Worm (Caenorhabditis elegans): ENCODE measurements around the gene gcy-8.

DNA sequence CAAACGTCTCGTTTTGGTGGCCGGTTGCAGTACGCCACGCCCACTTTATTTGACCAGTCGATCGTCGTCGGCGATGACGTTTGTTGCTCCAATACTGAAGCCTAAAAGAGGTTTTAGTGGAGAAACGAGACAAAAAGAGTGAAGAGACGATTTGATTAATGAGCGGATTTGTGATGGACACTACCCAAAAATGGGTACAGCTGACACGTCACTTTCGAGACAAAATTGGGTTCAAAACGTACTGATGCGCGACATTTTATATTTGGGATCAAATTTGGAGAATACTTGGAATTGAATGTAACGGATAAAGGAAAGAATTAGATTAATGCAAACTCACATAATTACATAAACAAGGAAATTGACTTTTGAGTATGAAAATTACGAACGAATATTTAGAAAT, 30.5 kb upstream of the gcy-8 start, which contains the start of gene ilys-4:
- TF ChIP-seq unc-39 (tag; optimal IDR thresholded peaks at IDR 0.05) (no peak), nhr-11 (tag; optimal IDR thresholded peaks at IDR 0.05) (no peak), snpc-4 (tag; optimal IDR thresholded peaks at IDR 0.05) (no peak), dve-1 (tag; optimal IDR thresholded peaks at IDR 0.05; ENCODE audit: insufficient read depth) (no peak), nhr-10 (tag; optimal IDR thresholded peaks at IDR 0.05) (no peak)
